Worm (Caenorhabditis elegans) whole organism, L4 larva: ENCODE measurements around the gene srxa-6.

ENCODE experiments used
- Y105C5A.15 ChIP-seq: fragments of 200-800 bp; sonication (Bioruptor generic); IDR thresholded peaks from 2 replicates; pipeline ENCODE4 v1.3.6; 2022; ENCODE audit warnings: missing genetic modification characterization, missing compliant biosample characterization
- hlh-30 ChIP-seq: sonication (generic microtip); optimal IDR thresholded peaks from 2 replicates; lab custom pipeline; 2017; ENCODE audit warnings: antibody characterized with exemption, mild to moderate bottlenecking, missing genetic modification characterization, missing compliant biosample characterization; ENCODE audit not compliant: insufficient read depth
- lin-38 ChIP-seq: fragments of 200-800 bp; sonication (Bioruptor generic); IDR thresholded peaks from 2 replicates; pipeline ENCODE4 v1.3.6; 2022; ENCODE audit warnings: missing genetic modification reagents, missing genetic modification characterization, missing compliant biosample characterization
- lin-39 ChIP-seq: fragments of 150-350 bp; optimal IDR thresholded peaks from 2 replicates; lab custom pipeline; 2014; ENCODE audit warnings: missing biosample characterization, missing genetic modification reagents, missing genetic modification characterization
- mep-1 ChIP-seq: fragments of 150-350 bp; sonication (generic microtip); optimal IDR thresholded peaks from 3 replicates; lab custom pipeline; 2014; ENCODE audit warnings: missing biosample characterization, missing genetic modification characterization
- mxl-2 ChIP-seq: fragments of 200-800 bp; sonication (Bioruptor generic); conservative IDR thresholded peaks from 2 replicates; pipeline ENCODE4 v1.3.6; 2022; ENCODE audit warnings: missing genetic modification reagents, missing genetic modification characterization, missing compliant biosample characterization
- unc-39 ChIP-seq: sonication (generic microtip); optimal IDR thresholded peaks from 2 replicates; lab custom pipeline; 2017; ENCODE audit warnings: missing biosample characterization, missing genetic modification characterization

- TF ChIP-seq Y105C5A.15 (no peak), lin-38 (GFP tag; lab: Robert Waterston, UW) (no peak), lin-39 (tag; lab: Kevin White, UChicago) (no peak), unc-39 (tag; lab: Kevin White, UChicago) (no peak), mep-1 (tag; lab: Kevin White, UChicago) (no peak), mxl-2 (GFP tag; lab: Robert Waterston, UW) (no peak), hlh-30 (tag; lab: Kevin White, UChicago) (no peak)
Measured at ce11 chrV:20763192-20763591, 28.4 kb downstream of the srxa-6 start.
